Fruit fly (Drosophila melanogaster): ENCODE results near the gene TotA.

- TF ChIP-seq pad (GFP tag; optimal IDR thresholded peaks at IDR 0.05) (no peak), CG7045 (GFP tag; optimal IDR thresholded peaks at IDR 0.05) (peak; percentile 2), CG7101 (tag; optimal IDR thresholded peaks at IDR 0.05) (no peak), Mnt (GFP tag; optimal IDR thresholded peaks at IDR 0.05) (no peak), Hr96 (GFP tag; optimal IDR thresholded peaks at IDR 0.05) (no peak), cic (GFP tag; optimal IDR thresholded peaks at IDR 0.05) (peak; percentile 35), CG12768 (GFP tag; optimal IDR thresholded peaks at IDR 0.05) (peak; percentile 32), kay (GFP tag; ENCODE audit: borderline replicate concordance) (no peak), toe (GFP tag; optimal IDR thresholded peaks at IDR 0.05) (no peak), Clk (GFP tag; optimal IDR thresholded peaks at IDR 0.05) (no peak)
These were observed 43.9 kb upstream of the TotA start for dm6 chr3R:20826929-20827328.

All from whole organism, adult.